Worm (Caenorhabditis elegans): ENCODE results near the gene srh-62.

DNA sequence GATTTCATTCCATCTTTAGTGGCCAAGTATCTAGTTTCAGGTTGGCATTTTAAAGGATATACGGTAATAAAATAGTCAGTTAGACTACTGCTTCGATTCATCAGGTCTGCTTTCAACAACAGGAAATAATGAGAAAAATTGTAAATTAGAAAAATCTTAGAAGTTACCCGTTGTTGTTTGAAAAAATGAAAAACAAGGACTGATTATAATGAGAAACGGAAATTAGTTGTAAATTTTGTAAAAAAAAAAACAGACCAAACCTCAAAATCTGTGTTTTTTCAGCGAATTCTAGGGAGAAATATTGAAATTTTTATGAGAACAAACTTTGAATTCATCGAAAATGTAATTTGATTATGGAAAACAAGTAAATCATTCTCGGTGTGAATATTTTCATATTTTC lies at the start of gene srh-62:
- no peak for TF ChIP-seq elt-3 (tag; optimal IDR thresholded peaks at IDR 0.05)
- no peak for TF ChIP-seq nhr-237 (tag; optimal IDR thresholded peaks at IDR 0.05)
- TF ChIP-seq nhr-23 (tag; optimal IDR thresholded peaks at IDR 0.05), result no peak
- no peak for TF ChIP-seq elt-1 (tag; optimal IDR thresholded peaks at IDR 0.05)
- TF ChIP-seq nhr-12 (tag; optimal IDR thresholded peaks at IDR 0.05), result no peak
- no peak for TF ChIP-seq unc-62 (GFP tag; optimal IDR thresholded peaks at IDR 0.05)
- TF ChIP-seq ama-1 (optimal IDR thresholded peaks at IDR 0.05), result no peak
- no peak for TF ChIP-seq crh-2 (tag; optimal IDR thresholded peaks at IDR 0.05)
- TF ChIP-seq ztf-11 (tag; optimal IDR thresholded peaks at IDR 0.05), result no peak
- no peak for TF ChIP-seq nhr-129 (tag; optimal IDR thresholded peaks at IDR 0.05)
- no peak for TF ChIP-seq R02D3.7 (tag; optimal IDR thresholded peaks at IDR 0.05)
- TF ChIP-seq unc-39 (tag; optimal IDR thresholded peaks at IDR 0.05), result no peak

Data from whole organism, L2 larva.